Worm (Caenorhabditis elegans) whole organism, L1 larva: ENCODE measurements around the gene Y51A2A.4.

Experiments
- dpl-1 ChIP-seq, 3 experiments: fragments of 150-350 bp in 2 of 3; sonication (generic microtip) in 1 of 3; optimal IDR thresholded peaks; 2 replicates each; lab custom pipeline; 2014 to 2017; ENCODE audit warnings: missing biosample characterization in 3 of 3, missing genetic modification characterization in 3 of 3, missing genetic modification reagents in 3 of 3
- lin-13 ChIP-seq: fragments of 150-350 bp; optimal IDR thresholded peaks from 2 replicates; lab custom pipeline; 2014; ENCODE audit warnings: missing biosample characterization, missing genetic modification reagents, missing genetic modification characterization
- zip-4 ChIP-seq: fragments of 200-800 bp; sonication (Bioruptor generic); optimal IDR thresholded peaks from 2 replicates; lab custom pipeline; 2018; ENCODE audit warnings: mild to moderate bottlenecking, missing genetic modification characterization, moderate library complexity, missing compliant biosample characterization

- no peak for TF ChIP-seq lin-13
- TF ChIP-seq dpl-1 (GFP tag; optimal IDR thresholded peaks at IDR 0.05; lab: Kevin White, UChicago), result no peak
- no peak for TF ChIP-seq zip-4 (GFP tag; lab: Kevin White, UChicago)
Measured at ce11 chrV:18290642-18291041, at the start of gene Y51A2A.4.
